Fruit fly (Drosophila melanogaster) whole organism, embryonic: Measurements from ENCODE around the gene foxo.

ENCODE experiments used
- Aef1 ChIP-seq: fragments of 200-800 bp; sonication (Bioruptor generic); IDR thresholded peaks from 3 replicates; pipeline ENCODE4 v1.3.6; 2022; ENCODE audit warnings: missing biosample characterization, missing genetic modification characterization
- Atf3 ChIP-seq: fragments of 200-800 bp; sonication (Bioruptor generic); optimal IDR thresholded peaks from 3 replicates; lab custom pipeline; 2016; ENCODE audit warnings: missing biosample characterization, missing genetic modification characterization
- Blimp-1 ChIP-seq: fragments of 200-800 bp; sonication (Bioruptor generic); optimal IDR thresholded peaks from 3 replicates; lab custom pipeline; 2018; ENCODE audit warnings: missing biosample characterization, missing genetic modification characterization, mild to moderate bottlenecking, moderate library complexity, missing genetic modification reagents
- CG10431 ChIP-seq: fragments of 200-800 bp; sonication (Bioruptor generic); optimal IDR thresholded peaks from 3 replicates; lab custom pipeline; 2018; ENCODE audit warnings: missing biosample characterization, mild to moderate bottlenecking, missing genetic modification characterization
- CG11696 ChIP-seq: fragments of 200-800 bp; sonication (Bioruptor generic); IDR thresholded peaks from 2 replicates; pipeline ENCODE4 v1.3.6; 2022; ENCODE audit warnings: missing biosample characterization, missing genetic modification characterization
- CG12659 ChIP-seq: fragments of 200-800 bp; sonication (Bioruptor generic); optimal IDR thresholded peaks from 3 replicates; lab custom pipeline; 2017; ENCODE audit warnings: mild to moderate bottlenecking, missing biosample characterization, missing genetic modification reagents, missing genetic modification characterization
- CG12769 ChIP-seq: fragments of 200-800 bp; sonication (Bioruptor generic); optimal IDR thresholded peaks from 2 replicates; lab custom pipeline; 2019; ENCODE audit warnings: missing biosample characterization, mild to moderate bottlenecking, missing genetic modification characterization, moderate library complexity
- CG1603 ChIP-seq: fragments of 200-800 bp; sonication (Bioruptor generic); optimal IDR thresholded peaks from 2 replicates; lab custom pipeline; 2019; ENCODE audit warnings: missing biosample characterization, mild to moderate bottlenecking, missing genetic modification characterization, moderate library complexity
- CG17802 ChIP-seq: fragments of 200-800 bp; sonication (Bioruptor generic); optimal IDR thresholded peaks from 2 replicates; lab custom pipeline; 2018; ENCODE audit warnings: missing biosample characterization, mild to moderate bottlenecking, missing genetic modification characterization, moderate library complexity
- CG4328 ChIP-seq: fragments of 200-800 bp; sonication (Bioruptor generic); optimal IDR thresholded peaks from 3 replicates; lab custom pipeline; 2017; ENCODE audit warnings: missing biosample characterization, missing genetic modification reagents, missing genetic modification characterization
- CG6654 ChIP-seq: fragments of 200-800 bp; sonication (Bioruptor generic); optimal IDR thresholded peaks from 2 replicates; lab custom pipeline; 2017; ENCODE audit warnings: missing biosample characterization, mild to moderate bottlenecking, missing genetic modification characterization
- CG8281 ChIP-seq: fragments of 200-800 bp; sonication (Bioruptor generic); optimal IDR thresholded peaks from 2 replicates; lab custom pipeline; 2018; ENCODE audit warnings: missing biosample characterization, mild to moderate bottlenecking, missing genetic modification characterization, moderate library complexity
- CG8944 ChIP-seq: fragments of 200-800 bp; sonication (Bioruptor generic); optimal IDR thresholded peaks from 3 replicates; lab custom pipeline; 2016; ENCODE audit warnings: missing biosample characterization, missing genetic modification characterization
- CHES-1-like ChIP-seq: fragments of 200-800 bp; sonication (Bioruptor generic); optimal IDR thresholded peaks from 2 replicates; lab custom pipeline; 2016; ENCODE audit warnings: missing biosample characterization, missing genetic modification characterization
- Camta ChIP-seq: fragments of 200-800 bp; sonication (Bioruptor generic); optimal IDR thresholded peaks from 2 replicates; lab custom pipeline; 2016; ENCODE audit warnings: missing biosample characterization, missing genetic modification characterization
- CoRest ChIP-seq: fragments of 200-800 bp; sonication (Bioruptor generic); optimal IDR thresholded peaks from 3 replicates; lab custom pipeline; 2018; ENCODE audit warnings: missing biosample characterization, mild to moderate bottlenecking, missing genetic modification characterization, moderate library complexity
- D19B ChIP-seq: fragments of 200-800 bp; sonication (Bioruptor generic); optimal IDR thresholded peaks from 2 replicates; lab custom pipeline; 2017; ENCODE audit warnings: missing biosample characterization, mild to moderate bottlenecking, missing genetic modification characterization
- Dek ChIP-seq: fragments of 200-800 bp; sonication (Bioruptor generic); optimal IDR thresholded peaks from 3 replicates; lab custom pipeline; 2019; ENCODE audit warnings: missing biosample characterization, mild to moderate bottlenecking, missing genetic modification characterization, moderate library complexity
- Drgx ChIP-seq: fragments of 200-800 bp; sonication (Bioruptor generic); IDR thresholded peaks from 2 replicates; pipeline ENCODE4 v1.3.6; 2022; ENCODE audit warnings: missing biosample characterization, missing genetic modification characterization
- H15 ChIP-seq: fragments of 200-800 bp; sonication (Bioruptor generic); IDR thresholded peaks from 3 replicates; pipeline ENCODE4 v1.3.6; 2022; ENCODE audit warnings: missing biosample characterization, missing genetic modification characterization
- HmgD ChIP-seq: fragments of 200-800 bp; sonication (Bioruptor generic); optimal IDR thresholded peaks from 3 replicates; lab custom pipeline; 2016; ENCODE audit warnings: missing biosample characterization, missing genetic modification characterization
- HmgZ ChIP-seq: fragments of 200-800 bp; sonication (Bioruptor generic); optimal IDR thresholded peaks from 2 replicates; lab custom pipeline; 2018; ENCODE audit warnings: missing biosample characterization, mild to moderate bottlenecking, missing genetic modification characterization
- Jarid2 ChIP-seq: fragments of 200-800 bp; sonication (Bioruptor generic); optimal IDR thresholded peaks from 3 replicates; lab custom pipeline; 2017; ENCODE audit warnings: mild to moderate bottlenecking, missing biosample characterization, missing genetic modification reagents, missing genetic modification characterization
- Lhr ChIP-seq: fragments of 200-800 bp; sonication (Bioruptor generic); optimal IDR thresholded peaks from 3 replicates; lab custom pipeline; 2017; ENCODE audit warnings: mild to moderate bottlenecking, missing biosample characterization, missing genetic modification reagents, missing genetic modification characterization
- Oli ChIP-seq: fragments of 200-800 bp; sonication (Bioruptor generic); optimal IDR thresholded peaks from 2 replicates; lab custom pipeline; 2018; ENCODE audit warnings: missing biosample characterization, mild to moderate bottlenecking, missing genetic modification characterization, moderate library complexity
- ap ChIP-seq: fragments of 200-800 bp; sonication (Bioruptor generic); IDR thresholded peaks from 2 replicates; pipeline ENCODE4 v1.3.6; 2022; ENCODE audit warnings: missing biosample characterization, missing genetic modification characterization
- bab2 ChIP-seq: fragments of 200-800 bp; sonication (Bioruptor generic); optimal IDR thresholded peaks from 2 replicates; lab custom pipeline; 2016; ENCODE audit warnings: missing biosample characterization, missing genetic modification characterization
- bbx ChIP-seq: fragments of 200-800 bp; sonication (Bioruptor generic); IDR thresholded peaks from 2 replicates; pipeline ENCODE4 v1.3.6; 2022; ENCODE audit warnings: missing biosample characterization, missing genetic modification characterization; ENCODE audit not compliant: partially characterized antibody
- br ChIP-seq: fragments of >200 bp; optimal IDR thresholded peaks from 2 replicates; lab custom pipeline; 2017
- cg ChIP-seq: fragments of 200-800 bp; sonication (Bioruptor generic); optimal IDR thresholded peaks from 3 replicates; lab custom pipeline; 2019; ENCODE audit warnings: missing biosample characterization, mild to moderate bottlenecking, missing genetic modification characterization, moderate library complexity
- cwo ChIP-seq: fragments of 200-800 bp; sonication (Bioruptor generic); optimal IDR thresholded peaks from 3 replicates; lab custom pipeline; 2017; ENCODE audit warnings: missing biosample characterization, missing genetic modification characterization, mild to moderate bottlenecking, moderate library complexity, missing genetic modification reagents
- exex ChIP-seq: fragments of 200-800 bp; sonication (Bioruptor generic); optimal IDR thresholded peaks from 4 replicates; lab custom pipeline; 2018; ENCODE audit warnings: missing biosample characterization, mild to moderate bottlenecking, missing genetic modification characterization, moderate library complexity
- fd3F ChIP-seq: fragments of 200-800 bp; sonication (Bioruptor generic); optimal IDR thresholded peaks from 2 replicates; lab custom pipeline; 2018; ENCODE audit warnings: missing biosample characterization, mild to moderate bottlenecking, missing genetic modification characterization, moderate library complexity
- grau ChIP-seq: fragments of 200-800 bp; optimal IDR thresholded peaks from 3 replicates; lab custom pipeline; 2019; ENCODE audit warnings: missing biosample characterization, mild to moderate bottlenecking, missing genetic modification characterization, moderate library complexity
- lilli ChIP-seq: fragments of 200-800 bp; sonication (Bioruptor generic); optimal IDR thresholded peaks from 3 replicates; lab custom pipeline; 2016; ENCODE audit warnings: missing biosample characterization, missing genetic modification characterization
- lola ChIP-seq, 3 experiments: fragments of >200 bp in 2 of 3; fragments of 200-800 bp in 1 of 3; sonication (Bioruptor generic) in 1 of 3; optimal IDR thresholded peaks; 2 replicates each; lab custom pipeline; 2017 to 2019; ENCODE audit warnings: missing biosample characterization in 3 of 3, missing genetic modification characterization in 3 of 3, mild to moderate bottlenecking in 1 of 3, moderate library complexity in 1 of 3
- lov ChIP-seq, 2 experiments: fragments of 200-800 bp in 1 of 2; fragments of >200 bp in 1 of 2; sonication (Bioruptor generic) in 1 of 2; IDR thresholded peaks in 1 of 2; optimal IDR thresholded peaks in 1 of 2; 2 replicates in 1 of 2; 3 replicates in 1 of 2; pipeline versions ENCODE4 v1.3.6 to Lab custom; 2017 to 2022; ENCODE audit warnings: missing biosample characterization in 1 of 2, missing genetic modification characterization in 1 of 2
- p53 ChIP-seq: fragments of 200-800 bp; sonication (Bioruptor generic); optimal IDR thresholded peaks from 2 replicates; lab custom pipeline; 2016; ENCODE audit warnings: missing biosample characterization, missing genetic modification characterization
- pan ChIP-seq, 4 experiments: fragments of >200 bp in 3 of 4; fragments of 200-800 bp in 1 of 4; sonication (Bioruptor generic) in 1 of 4; optimal IDR thresholded peaks in 3 of 4; IDR thresholded peaks in 1 of 4; 2 replicates each; pipeline versions ENCODE4 v1.3.6 to Lab custom; 2017 to 2022; ENCODE audit warnings: missing biosample characterization in 2 of 4, missing genetic modification characterization in 2 of 4, mixed read lengths in 1 of 4
- run ChIP-seq: fragments of 200-800 bp; sonication (Bioruptor generic); optimal IDR thresholded peaks from 3 replicates; lab custom pipeline; 2018; ENCODE audit warnings: missing biosample characterization, mild to moderate bottlenecking, missing genetic modification characterization
- sd ChIP-seq: fragments of 200-800 bp; sonication (Bioruptor generic); optimal IDR thresholded peaks from 3 replicates; lab custom pipeline; 2018; ENCODE audit warnings: missing biosample characterization, mild to moderate bottlenecking, missing genetic modification characterization, moderate library complexity
- sima ChIP-seq: fragments of 200-800 bp; sonication (Bioruptor generic); optimal IDR thresholded peaks from 2 replicates; lab custom pipeline; 2016; ENCODE audit warnings: missing biosample characterization, missing genetic modification characterization
- stc ChIP-seq: fragments of 200-800 bp; sonication (Bioruptor generic); IDR thresholded peaks from 2 replicates; pipeline ENCODE4 v1.3.6; 2022; ENCODE audit warnings: missing biosample characterization, missing genetic modification characterization
- sug ChIP-seq: fragments of 200-800 bp; optimal IDR thresholded peaks from 2 replicates; lab custom pipeline; 2019; ENCODE audit warnings: missing biosample characterization, mild to moderate bottlenecking, missing genetic modification characterization, moderate library complexity
- tap ChIP-seq: fragments of 200-800 bp; optimal IDR thresholded peaks from 3 replicates; lab custom pipeline; 2019; ENCODE audit warnings: missing biosample characterization, mild to moderate bottlenecking, missing genetic modification characterization, moderate library complexity
- vnd ChIP-seq: fragments of 200-800 bp; sonication (Bioruptor generic); IDR thresholded peaks from 3 replicates; pipeline ENCODE4 v1.3.6; 2022; ENCODE audit warnings: missing biosample characterization, missing genetic modification characterization; ENCODE audit not compliant: partially characterized antibody
- zen ChIP-seq: fragments of 200-800 bp; sonication (Bioruptor generic); optimal IDR thresholded peaks from 3 replicates; lab custom pipeline; 2018; ENCODE audit warnings: missing biosample characterization, mild to moderate bottlenecking, missing genetic modification characterization, moderate library complexity

The foxo gene

DNA sequence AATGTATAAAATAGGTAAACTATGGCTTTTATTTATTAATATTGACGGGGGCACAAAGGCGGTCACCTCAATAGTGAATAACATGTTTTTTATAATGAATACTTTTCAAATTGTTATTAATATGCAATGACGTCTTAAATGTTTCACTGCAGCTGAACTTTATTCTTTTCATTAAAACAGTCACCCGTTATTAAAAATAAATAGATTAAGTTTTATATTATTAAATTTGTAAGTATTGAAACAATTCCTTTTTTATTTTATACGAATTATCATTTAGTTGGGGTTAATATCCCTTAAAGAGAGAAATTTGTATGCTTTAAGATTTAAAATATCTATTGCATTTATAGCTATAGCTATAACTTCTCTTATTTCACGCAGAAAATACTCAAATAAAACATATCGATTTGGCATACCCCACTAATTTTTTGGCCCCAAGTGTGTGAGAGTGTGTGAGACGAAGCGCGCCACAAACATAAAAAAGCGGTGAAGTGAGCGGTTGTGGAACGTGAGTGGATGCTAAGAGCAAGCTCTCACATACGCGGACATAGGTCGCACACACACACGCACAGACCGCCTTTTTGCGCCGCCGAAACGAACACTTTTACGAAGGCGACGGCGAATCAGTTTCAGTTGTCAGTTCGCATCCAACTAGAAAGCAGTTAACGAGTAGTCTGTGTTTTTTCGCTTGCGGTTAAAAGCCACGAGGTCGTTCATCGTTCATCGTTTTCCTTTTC, at the start of gene foxo (continued):
- peak; percentile 89 for TF ChIP-seq Oli
- peak; percentile 39; the same call in 2 of the 3 replicates for TF ChIP-seq Aef1 (GFP tag; lab: Robert Waterston, UW)
- peak; percentile 35 for TF ChIP-seq HmgD (GFP tag; lab: Kevin White, UChicago)
- peak; percentile 64 for TF ChIP-seq CG6654
- peak; percentile 95 for TF ChIP-seq CoRest (tag; lab: Kevin White, UChicago)
- peak; percentile 77 for TF ChIP-seq CG4328 (GFP tag; lab: Kevin White, UChicago)
- TF ChIP-seq p53 (GFP tag; lab: Kevin White, UChicago) = no peak
- TF ChIP-seq zen (tag; lab: Kevin White, UChicago) = peak; percentile 48
- peak; percentile 42; the same call in 1 of the 2 replicates for TF ChIP-seq bbx (GFP tag; lab: Robert Waterston, UW)
- TF ChIP-seq CG12659 (GFP tag; lab: Kevin White, UChicago) = peak; percentile 96
- TF ChIP-seq CG12769 (tag; lab: Kevin White, UChicago) = peak; percentile 47
- no peak for TF ChIP-seq vnd (GFP tag; lab: Robert Waterston, UW)
- no peak for TF ChIP-seq sima (GFP tag; lab: Kevin White, UChicago)
- no peak for TF ChIP-seq lov (optimal IDR thresholded peaks at IDR 0.05; lab: Kevin White, UChicago)
- no peak for TF ChIP-seq lov (GFP tag; IDR thresholded peaks at IDR 0.05; lab: Robert Waterston, UW)
- TF ChIP-seq exex (tag; lab: Kevin White, UChicago) = peak; percentile 24
- TF ChIP-seq Atf3 (GFP tag; lab: Kevin White, UChicago) = no peak
- peak; percentile 79 for TF ChIP-seq tap (tag; lab: Kevin White, UChicago)
- peak; percentile 52 for TF ChIP-seq bab2 (GFP tag; lab: Kevin White, UChicago)
- TF ChIP-seq br = no peak
- peak; percentile 61 for TF ChIP-seq run (tag; lab: Kevin White, UChicago)
- peak; percentile 76 for TF ChIP-seq D19B (GFP tag; lab: Kevin White, UChicago)
- peak; percentile 15 for TF ChIP-seq HmgZ (tag; lab: Kevin White, UChicago)
- peak; percentile 44 for TF ChIP-seq cwo
- TF ChIP-seq lola (GFP tag; optimal IDR thresholded peaks at IDR 0.05; lab: Kevin White, UChicago) = peak in 1 of 3 experiments; percentile 75
- TF ChIP-seq stc (GFP tag; lab: Robert Waterston, UW) = peak; percentile 67
- peak; percentile 50 for TF ChIP-seq sd (tag; lab: Kevin White, UChicago)
- peak; percentile 17 for TF ChIP-seq Lhr (GFP tag; lab: Kevin White, UChicago)
- TF ChIP-seq pan (optimal IDR thresholded peaks at IDR 0.05; lab: Kevin White, UChicago) = no peak
- TF ChIP-seq pan (GFP tag; optimal IDR thresholded peaks at IDR 0.05 in 1 of 2, IDR thresholded peaks at IDR 0.05 in 1 of 2) = peak in 1 of 2 experiments; percentile 55
- TF ChIP-seq ap = no peak; the same call in 1 of the 2 replicates
- TF ChIP-seq CG17802 (tag; lab: Kevin White, UChicago) = peak; percentile 50
- peak; percentile 92 for TF ChIP-seq grau
- peak; percentile 45 for TF ChIP-seq Drgx (GFP tag; lab: Robert Waterston, UW)
- TF ChIP-seq CG10431 = peak; percentile 32
- TF ChIP-seq Dek (tag; lab: Kevin White, UChicago) = peak; percentile 84
- TF ChIP-seq CG8281 = peak; percentile 66
- no peak for TF ChIP-seq CG8944
- TF ChIP-seq Jarid2 (GFP tag; lab: Kevin White, UChicago) = peak; percentile 89
- TF ChIP-seq H15 (GFP tag; lab: Robert Waterston, UW) = no peak
- TF ChIP-seq cg (GFP tag; lab: Kevin White, UChicago) = peak; percentile 76
- peak; percentile 77 for TF ChIP-seq fd3F (GFP tag; lab: Kevin White, UChicago)
- TF ChIP-seq CG11696 (GFP tag; lab: Robert Waterston, UW) = peak; percentile 97
- TF ChIP-seq Blimp-1 (GFP tag; lab: Kevin White, UChicago) = peak; percentile 73
- TF ChIP-seq lilli = peak; percentile 36
- peak; percentile 31 for TF ChIP-seq Camta
- TF ChIP-seq sug (tag; lab: Kevin White, UChicago) = peak; percentile 71
- peak; percentile 7 for TF ChIP-seq CHES-1-like (GFP tag; lab: Kevin White, UChicago)
- TF ChIP-seq CG1603 = peak; percentile 25
